Worm (Caenorhabditis elegans) whole organism, young adult: Measurements from ENCODE around the gene F26F12.3.

Source experiments
- B0019.2 ChIP-seq: fragments of 200-800 bp; sonication (Bioruptor generic); conservative IDR thresholded peaks from 2 replicates; pipeline ENCODE4 v1.3.6; 2022; ENCODE audit warnings: missing genetic modification reagents, missing genetic modification characterization, missing compliant biosample characterization
- B0336.3 ChIP-seq: fragments of 200-800 bp; sonication (Bioruptor generic); IDR thresholded peaks from 2 replicates; pipeline ENCODE4 v1.3.6; 2022; ENCODE audit warnings: missing genetic modification characterization, missing compliant biosample characterization
- D2030.7 ChIP-seq: fragments of 200-800 bp; sonication (Bioruptor generic); IDR thresholded peaks from 2 replicates; pipeline ENCODE4 v1.3.6; 2022; ENCODE audit warnings: missing genetic modification reagents, missing genetic modification characterization, missing compliant biosample characterization
- F10E7.11 ChIP-seq: sonication (generic microtip); optimal IDR thresholded peaks from 2 replicates; lab custom pipeline; 2017; ENCODE audit warnings: mild to moderate bottlenecking, missing genetic modification characterization, moderate library complexity, missing compliant biosample characterization
- F22D6.2 ChIP-seq: sonication (generic microtip); optimal IDR thresholded peaks from 2 replicates; lab custom pipeline; 2016; ENCODE audit warnings: mild to moderate bottlenecking, missing genetic modification characterization, missing compliant biosample characterization
- F52B5.7 ChIP-seq: sonication (generic microtip); optimal IDR thresholded peaks from 2 replicates; lab custom pipeline; 2016; ENCODE audit warnings: mild to moderate bottlenecking, missing genetic modification characterization, missing compliant biosample characterization
- F57A8.1 ChIP-seq: fragments of 200-800 bp; sonication (Bioruptor generic); optimal IDR thresholded peaks from 2 replicates; lab custom pipeline; 2018; ENCODE audit warnings: mild to moderate bottlenecking, missing genetic modification characterization, moderate library complexity, missing compliant biosample characterization
- T07F8.4 ChIP-seq: sonication (generic microtip); optimal IDR thresholded peaks from 2 replicates; lab custom pipeline; 2016; ENCODE audit warnings: mild to moderate bottlenecking, missing genetic modification characterization, moderate library complexity, missing compliant biosample characterization
- T26A5.8 ChIP-seq: sonication (generic microtip); optimal IDR thresholded peaks from 2 replicates; lab custom pipeline; 2016; ENCODE audit warnings: missing genetic modification characterization, missing compliant biosample characterization
- Y53F4B.3 ChIP-seq: fragments of 200-800 bp; sonication (Bioruptor generic); IDR thresholded peaks from 2 replicates; pipeline ENCODE4 v1.3.6; 2022; ENCODE audit warnings: missing genetic modification reagents, missing genetic modification characterization, missing compliant biosample characterization
- Y56A3A.18 ChIP-seq: fragments of 200-800 bp; sonication (Bioruptor generic); IDR thresholded peaks from 2 replicates; pipeline ENCODE4 v1.3.6; 2022; ENCODE audit warnings: missing genetic modification reagents, missing genetic modification characterization, missing compliant biosample characterization
- ZK185.1 ChIP-seq: sonication (generic microtip); optimal IDR thresholded peaks from 2 replicates; lab custom pipeline; 2016; ENCODE audit warnings: mild to moderate bottlenecking, missing genetic modification characterization, missing compliant biosample characterization; ENCODE audit not compliant: poor library complexity, severe bottlenecking
- akir-1 ChIP-seq: fragments of 200-800 bp; sonication (Bioruptor generic); optimal IDR thresholded peaks from 2 replicates; lab custom pipeline; 2018; ENCODE audit warnings: mild to moderate bottlenecking, missing genetic modification characterization, moderate library complexity, missing compliant biosample characterization
- attf-3 ChIP-seq: fragments of 200-800 bp; sonication (Bioruptor generic); conservative IDR thresholded peaks from 2 replicates; pipeline ENCODE4 v1.3.6; 2022; ENCODE audit warnings: missing genetic modification reagents, missing genetic modification characterization, missing compliant biosample characterization
- attf-6 ChIP-seq: fragments of 200-800 bp; sonication (Bioruptor generic); IDR thresholded peaks from 2 replicates; pipeline ENCODE4 v1.3.6; 2022; ENCODE audit warnings: missing genetic modification reagents, missing genetic modification characterization, missing compliant biosample characterization
- ceh-40 ChIP-seq: fragments of 200-800 bp; sonication (Bioruptor generic); IDR thresholded peaks from 2 replicates; pipeline ENCODE4 v1.3.6; 2022; ENCODE audit warnings: missing genetic modification characterization, missing compliant biosample characterization
- die-1 ChIP-seq: sonication (generic microtip); optimal IDR thresholded peaks from 2 replicates; lab custom pipeline; 2016; ENCODE audit warnings: missing genotype, mild to moderate bottlenecking, missing genetic modification characterization, missing compliant biosample characterization
- dpff-1 ChIP-seq: sonication (generic microtip); optimal IDR thresholded peaks from 2 replicates; lab custom pipeline; 2017; ENCODE audit warnings: mild to moderate bottlenecking, missing genetic modification characterization, missing compliant biosample characterization
- gei-17 ChIP-seq: fragments of 200-800 bp; sonication (Bioruptor generic); optimal IDR thresholded peaks from 2 replicates; lab custom pipeline; 2018; ENCODE audit warnings: mild to moderate bottlenecking, missing genetic modification characterization, missing compliant biosample characterization
- hlh-12 ChIP-seq: sonication (generic microtip); optimal IDR thresholded peaks from 2 replicates; lab custom pipeline; 2016; ENCODE audit warnings: missing genetic modification characterization, missing compliant biosample characterization
- hsf-1 ChIP-seq: fragments of 200-800 bp; sonication (Bioruptor generic); IDR thresholded peaks from 2 replicates; pipeline ENCODE4 v1.3.6; 2022; ENCODE audit warnings: missing genetic modification reagents, missing genetic modification characterization, missing compliant biosample characterization
- lag-1 ChIP-seq: fragments of 200-800 bp; sonication (Bioruptor generic); IDR thresholded peaks from 2 replicates; pipeline ENCODE4 v1.3.6; 2022; ENCODE audit warnings: missing genetic modification reagents, missing genetic modification characterization, missing compliant biosample characterization
- let-607 ChIP-seq, 2 experiments: fragments of 200-800 bp in 1 of 2; sonication (Bioruptor generic) in 1 of 2; sonication (generic microtip) in 1 of 2; optimal IDR thresholded peaks; 2 replicates each; lab custom pipeline; 2016 to 2018; ENCODE audit warnings: mild to moderate bottlenecking in 2 of 2, missing compliant biosample characterization in 2 of 2, missing genetic modification characterization in 2 of 2, moderate library complexity in 2 of 2, missing genotype in 1 of 2
- lin-54 ChIP-seq: fragments of 200-800 bp; sonication (Bioruptor generic); optimal IDR thresholded peaks from 2 replicates; lab custom pipeline; 2018; ENCODE audit warnings: mild to moderate bottlenecking, missing genetic modification characterization, missing compliant biosample characterization
- madf-10 ChIP-seq: sonication (generic microtip); optimal IDR thresholded peaks from 2 replicates; lab custom pipeline; 2016; ENCODE audit warnings: mild to moderate bottlenecking, missing genetic modification characterization, missing compliant biosample characterization
- mes-4 ChIP-seq: sonication (generic microtip); optimal IDR thresholded peaks from 2 replicates; lab custom pipeline; 2016; ENCODE audit warnings: missing genotype, missing genetic modification characterization, missing compliant biosample characterization
- repo-1 ChIP-seq: sonication (generic microtip); optimal IDR thresholded peaks from 2 replicates; lab custom pipeline; 2017; ENCODE audit warnings: mild to moderate bottlenecking, missing genetic modification characterization, missing compliant biosample characterization
- sdz-38 ChIP-seq: sonication (generic microtip); optimal IDR thresholded peaks from 2 replicates; lab custom pipeline; 2016; ENCODE audit warnings: missing genotype, missing genetic modification characterization, missing compliant biosample characterization
- somi-1 ChIP-seq: fragments of 200-800 bp; sonication (Bioruptor generic); optimal IDR thresholded peaks from 2 replicates; lab custom pipeline; 2018; ENCODE audit warnings: mild to moderate bottlenecking, missing genetic modification characterization, missing compliant biosample characterization
- sptf-2 ChIP-seq: fragments of 200-800 bp; sonication (Bioruptor generic); optimal IDR thresholded peaks from 2 replicates; lab custom pipeline; 2018; ENCODE audit warnings: mild to moderate bottlenecking, missing genetic modification characterization, missing compliant biosample characterization
- tbp1 ChIP-seq: fragments of 200-800 bp; sonication (Bioruptor generic); optimal IDR thresholded peaks from 2 replicates; lab custom pipeline; 2018; ENCODE audit warnings: mild to moderate bottlenecking, missing genetic modification characterization, missing compliant biosample characterization
- unc-62 ChIP-seq: fragments of 150-350 bp; optimal IDR thresholded peaks from 2 replicates; lab custom pipeline; 2014; ENCODE audit warnings: missing biosample characterization, missing genetic modification reagents, missing genetic modification characterization
- xnd-1 ChIP-seq: sonication (generic microtip); optimal IDR thresholded peaks from 2 replicates; lab custom pipeline; 2016; ENCODE audit warnings: missing genotype, missing genetic modification reagents, missing genetic modification characterization, missing compliant biosample characterization
- zfh-2 ChIP-seq: fragments of 200-800 bp; sonication (Bioruptor generic); conservative IDR thresholded peaks from 2 replicates; pipeline ENCODE4 v1.3.6; 2022; ENCODE audit warnings: missing genetic modification reagents, missing genetic modification characterization, missing compliant biosample characterization
- ztf-26 ChIP-seq: sonication (generic microtip); optimal IDR thresholded peaks from 2 replicates; lab custom pipeline; 2017; ENCODE audit warnings: missing genetic modification characterization, missing compliant biosample characterization
- ztf-6 ChIP-seq: fragments of 200-800 bp; sonication (Bioruptor generic); IDR thresholded peaks from 2 replicates; pipeline ENCODE4 v1.3.6; 2022; ENCODE audit warnings: missing genetic modification reagents, missing genetic modification characterization, missing compliant biosample characterization

F26F12.3 gene

ce11 chrV:5845669-5846189 lies at the start of gene F26F12.3 (continued):
- TF ChIP-seq repo-1 (tag; lab: Kevin White, UChicago) = peak; percentile 4
- no peak for TF ChIP-seq attf-3 (GFP tag; lab: Robert Waterston, UW)
- no peak for TF ChIP-seq unc-62 (GFP tag; lab: Kevin White, UChicago)
- TF ChIP-seq gei-17 (GFP tag; lab: Kevin White, UChicago) = no peak
- TF ChIP-seq tbp1 (GFP tag; lab: Kevin White, UChicago) = peak; percentile 42
- peak in 1 of 2 experiments; percentile 13 for TF ChIP-seq let-607 (tag; optimal IDR thresholded peaks at IDR 0.05; lab: Kevin White, UChicago)
- peak; percentile 47 for TF ChIP-seq die-1 (tag; lab: Kevin White, UChicago)
- no peak for TF ChIP-seq sdz-38 (tag; lab: Kevin White, UChicago)
- peak; percentile 64 for TF ChIP-seq ztf-26 (tag; lab: Kevin White, UChicago)
- TF ChIP-seq Y56A3A.18 (GFP tag; lab: Robert Waterston, UW) = peak; percentile 66; the same call in 1 of the 2 replicates
- TF ChIP-seq B0336.3 (GFP tag; lab: Robert Waterston, UW) = peak; percentile 66; the same call in 1 of the 2 replicates
- no peak for TF ChIP-seq akir-1
- peak; percentile 93 for TF ChIP-seq zfh-2

ce11 chrV:5895021-5895420 lies 49.5 kb upstream of the F26F12.3 start, which contains the start of gene grd-9:
TSS of gene grd-9 (plus strand) at chrV:5895321.
- TF ChIP-seq ZK185.1 = no peak
- no peak for TF ChIP-seq ztf-6
- TF ChIP-seq madf-10 (tag; lab: Kevin White, UChicago) = no peak
- no peak for TF ChIP-seq F22D6.2 (tag; lab: Kevin White, UChicago)
- no peak for TF ChIP-seq dpff-1 (tag; lab: Kevin White, UChicago)
- TF ChIP-seq sptf-2 (GFP tag; lab: Kevin White, UChicago) = no peak
- no peak for TF ChIP-seq T07F8.4 (tag; lab: Kevin White, UChicago)
- no peak for TF ChIP-seq akir-1
- no peak for TF ChIP-seq B0019.2 (GFP tag; lab: Robert Waterston, UW)
- TF ChIP-seq Y53F4B.3 (GFP tag; lab: Robert Waterston, UW) = no peak
- no peak for TF ChIP-seq F57A8.1
- no peak for TF ChIP-seq somi-1 (GFP tag; lab: Kevin White, UChicago)

ce11 chrV:5893015-5893414 lies 47.5 kb upstream of the F26F12.3 start, which contains the start of gene C04E6.7:
TSS of gene C04E6.7 (plus strand) at chrV:5893315.
- TF ChIP-seq lag-1 (GFP tag; lab: Robert Waterston, UW) = no peak
- TF ChIP-seq F10E7.11 (tag; lab: Kevin White, UChicago) = no peak
- no peak for TF ChIP-seq lin-54 (GFP tag; lab: Kevin White, UChicago)
- no peak for TF ChIP-seq D2030.7
- no peak for TF ChIP-seq xnd-1 (tag; lab: Kevin White, UChicago)
- no peak for TF ChIP-seq ceh-40
- no peak for TF ChIP-seq ztf-26 (tag; lab: Kevin White, UChicago)
- TF ChIP-seq hlh-12 = no peak
- no peak for TF ChIP-seq T26A5.8 (tag; lab: Kevin White, UChicago)
- TF ChIP-seq attf-6 (GFP tag; lab: Robert Waterston, UW) = no peak
- TF ChIP-seq mes-4 (tag; lab: Kevin White, UChicago) = no peak
- no peak for TF ChIP-seq hsf-1 (GFP tag; lab: Robert Waterston, UW)
- no peak for TF ChIP-seq F52B5.7 (tag; lab: Kevin White, UChicago)
- TF ChIP-seq, all 124 proteins: peak for 0
